Worm (Caenorhabditis elegans) whole organism, L3 larva: Measurements from ENCODE around the gene srw-57.

ENCODE experiments used
- ZK546.5 ChIP-seq: sonication (generic microtip); optimal IDR thresholded peaks from 2 replicates; lab custom pipeline; 2017; ENCODE audit warnings: missing biosample characterization, missing genetic modification characterization
- aly-2 ChIP-seq: fragments of 150-350 bp; optimal IDR thresholded peaks from 2 replicates; lab custom pipeline; 2014; ENCODE audit warnings: missing biosample characterization, missing genetic modification characterization
- ama-1 ChIP-seq: fragments of 150-350 bp; optimal IDR thresholded peaks from 2 replicates; lab custom pipeline; 2018
- ceh-16 ChIP-seq: sonication (generic microtip); optimal IDR thresholded peaks from 2 replicates; lab custom pipeline; 2017; ENCODE audit warnings: missing biosample characterization, missing genetic modification characterization
- ceh-28 ChIP-seq: fragments of 150-350 bp; optimal IDR thresholded peaks from 2 replicates; lab custom pipeline; 2014; ENCODE audit warnings: missing biosample characterization, missing genetic modification reagents, missing genetic modification characterization
- ceh-82 ChIP-seq: fragments of 150-350 bp; optimal IDR thresholded peaks from 2 replicates; lab custom pipeline; 2014; ENCODE audit warnings: missing biosample characterization, missing genetic modification characterization
- ceh-9 ChIP-seq: sonication (generic microtip); optimal IDR thresholded peaks from 2 replicates; lab custom pipeline; 2018; ENCODE audit warnings: missing biosample characterization, missing genetic modification characterization
- daf-12 ChIP-seq: fragments of 150-350 bp; optimal IDR thresholded peaks from 2 replicates; lab custom pipeline; 2014; ENCODE audit warnings: missing biosample characterization, missing genetic modification reagents, missing genetic modification characterization
- egl-27 ChIP-seq: sonication (generic microtip); optimal IDR thresholded peaks from 4 replicates; lab custom pipeline; 2017; ENCODE audit warnings: missing biosample characterization, missing genetic modification reagents, missing genetic modification characterization
- egl-5 ChIP-seq: fragments of 150-350 bp; optimal IDR thresholded peaks from 2 replicates; lab custom pipeline; 2017; ENCODE audit warnings: missing biosample characterization, missing genetic modification reagents, missing genetic modification characterization, inconsistent platforms
- elt-1 ChIP-seq: fragments of 150-350 bp; optimal IDR thresholded peaks from 2 replicates; lab custom pipeline; 2014; ENCODE audit warnings: missing biosample characterization, missing genetic modification characterization
- elt-2 ChIP-seq: sonication (generic microtip); optimal IDR thresholded peaks from 2 replicates; lab custom pipeline; 2016; ENCODE audit warnings: missing genetic modification reagents, mild to moderate bottlenecking, missing genetic modification characterization, missing compliant biosample characterization
- elt-3 ChIP-seq, 3 experiments: fragments of 150-350 bp in 1 of 3; sonication (generic microtip) in 2 of 3; optimal IDR thresholded peaks; 2 replicates in 2 of 3; 4 replicates in 1 of 3; lab custom pipeline; 2014 to 2017; ENCODE audit warnings: missing biosample characterization in 3 of 3, missing genetic modification characterization in 3 of 3
- eor-1 ChIP-seq, 2 experiments: fragments of 150-350 bp; optimal IDR thresholded peaks; 2 replicates each; lab custom pipeline; 2014 to 2018; ENCODE audit warnings: missing biosample characterization in 2 of 2, missing genetic modification characterization in 2 of 2
- fkh-10 ChIP-seq: sonication (generic microtip); optimal IDR thresholded peaks from 2 replicates; lab custom pipeline; 2017; ENCODE audit warnings: missing biosample characterization, missing genetic modification reagents, missing genetic modification characterization
- fkh-2 ChIP-seq: fragments of 150-350 bp; optimal IDR thresholded peaks from 2 replicates; lab custom pipeline; 2014; ENCODE audit warnings: missing biosample characterization, missing genetic modification reagents, missing genetic modification characterization
- fos-1 ChIP-seq: fragments of 150-350 bp; optimal IDR thresholded peaks from 2 replicates; lab custom pipeline; 2014; ENCODE audit warnings: missing biosample characterization, missing genetic modification characterization
- jun-1 ChIP-seq: fragments of 150-350 bp; optimal IDR thresholded peaks from 2 replicates; lab custom pipeline; 2014; ENCODE audit warnings: missing biosample characterization, missing genetic modification reagents, missing genetic modification characterization
- lin-15B ChIP-seq: fragments of 150-350 bp; optimal IDR thresholded peaks from 2 replicates; lab custom pipeline; 2014; ENCODE audit warnings: missing biosample characterization, missing genetic modification characterization
- lin-39 ChIP-seq: fragments of 150-350 bp; optimal IDR thresholded peaks from 2 replicates; lab custom pipeline; 2018; ENCODE audit warnings: missing biosample characterization, missing genetic modification reagents, missing genetic modification characterization
- lsy-12 ChIP-seq: sonication (generic microtip); optimal IDR thresholded peaks from 2 replicates; lab custom pipeline; 2016; ENCODE audit warnings: mild to moderate bottlenecking, missing genetic modification characterization, missing compliant biosample characterization
- mdl-1 ChIP-seq: fragments of 150-350 bp; optimal IDR thresholded peaks from 2 replicates; lab custom pipeline; 2014; ENCODE audit warnings: missing biosample characterization, missing genetic modification characterization
- mml-1 ChIP-seq: fragments of 150-350 bp; sonication (generic microtip); optimal IDR thresholded peaks from 3 replicates; lab custom pipeline; 2014; ENCODE audit warnings: missing biosample characterization, missing genetic modification characterization
- nfya-1 ChIP-seq: sonication (generic microtip); optimal IDR thresholded peaks from 2 replicates; lab custom pipeline; 2017; ENCODE audit warnings: missing genetic modification characterization, mild to moderate bottlenecking, missing compliant biosample characterization, antibody characterized with exemption, moderate library complexity; ENCODE audit not compliant: insufficient read depth
- nhr-11 ChIP-seq: fragments of 150-350 bp; optimal IDR thresholded peaks from 2 replicates; lab custom pipeline; 2014; ENCODE audit warnings: missing biosample characterization, missing genetic modification characterization
- nhr-12 ChIP-seq: fragments of 150-350 bp; optimal IDR thresholded peaks from 2 replicates; lab custom pipeline; 2014; ENCODE audit warnings: missing biosample characterization, missing genetic modification characterization
- nhr-23 ChIP-seq: fragments of 150-350 bp; optimal IDR thresholded peaks from 2 replicates; lab custom pipeline; 2014; ENCODE audit warnings: missing biosample characterization, missing genetic modification reagents, missing genetic modification characterization
- nhr-28 ChIP-seq: fragments of 150-350 bp; optimal IDR thresholded peaks from 2 replicates; lab custom pipeline; 2014; ENCODE audit warnings: missing biosample characterization, missing genetic modification characterization
- nhr-76 ChIP-seq: fragments of 150-350 bp; sonication (generic microtip); optimal IDR thresholded peaks from 5 replicates; lab custom pipeline; 2014; ENCODE audit warnings: missing biosample characterization, missing genetic modification characterization
- nhr-77 ChIP-seq: fragments of 150-350 bp; optimal IDR thresholded peaks from 2 replicates; lab custom pipeline; 2014; ENCODE audit warnings: missing biosample characterization, missing genetic modification characterization
- pha-4 ChIP-seq: fragments of 150-350 bp; optimal IDR thresholded peaks from 2 replicates; lab custom pipeline; 2014; ENCODE audit warnings: missing biosample characterization, missing genetic modification reagents, missing genetic modification characterization
- pqm-1 ChIP-seq: fragments of 150-350 bp; optimal IDR thresholded peaks from 2 replicates; lab custom pipeline; 2017; ENCODE audit warnings: missing biosample characterization, missing genetic modification characterization, inconsistent platforms
- sea-2 ChIP-seq: fragments of 150-350 bp; sonication (generic microtip); optimal IDR thresholded peaks from 4 replicates; lab custom pipeline; 2014; ENCODE audit warnings: missing biosample characterization, missing genetic modification reagents, missing genetic modification characterization
- skn-1 ChIP-seq: fragments of 150-350 bp; optimal IDR thresholded peaks from 2 replicates; lab custom pipeline; 2014; ENCODE audit warnings: missing biosample characterization, missing genetic modification characterization
- tbx-2 ChIP-seq: sonication (generic microtip); optimal IDR thresholded peaks from 2 replicates; lab custom pipeline; 2016; ENCODE audit warnings: mild to moderate bottlenecking, missing genetic modification characterization, missing compliant biosample characterization
- unc-62 ChIP-seq: fragments of 150-350 bp; sonication (generic microtip); optimal IDR thresholded peaks from 4 replicates; lab custom pipeline; 2014; ENCODE audit warnings: missing biosample characterization, missing genetic modification reagents, missing genetic modification characterization
- zag-1 ChIP-seq: fragments of 150-350 bp; optimal IDR thresholded peaks from 2 replicates; lab custom pipeline; 2014; ENCODE audit warnings: missing biosample characterization, missing genetic modification characterization
- ztf-4 ChIP-seq: fragments of 150-350 bp; optimal IDR thresholded peaks from 2 replicates; lab custom pipeline; 2014; ENCODE audit warnings: missing biosample characterization, missing genetic modification characterization

The srw-57 gene

ce11 chrV:15974836-15975235 is 20.0 kb upstream of the srw-57 start, which contains the start of gene sru-22:
sru-22 (minus strand) TSS chrV:15974936.
- TF ChIP-seq fkh-10 (GFP tag; lab: Kevin White, UChicago) (no peak), ama-1 (lab: Kevin White, UChicago) (no peak), egl-5 (tag; lab: Kevin White, UChicago) (no peak), egl-27 (tag; lab: Kevin White, UChicago) (no peak), eor-1 (tag; optimal IDR thresholded peaks at IDR 0.05; lab: Kevin White, UChicago) (no peak), ceh-16 (tag; lab: Kevin White, UChicago) (no peak), nhr-11 (no peak), ceh-82 (tag; lab: Kevin White, UChicago) (no peak), pha-4 (tag; lab: Kevin White, UChicago) (no peak), nfya-1 (tag; lab: Kevin White, UChicago) (no peak), zag-1 (tag; lab: Kevin White, UChicago) (no peak), lin-15B (tag; lab: Kevin White, UChicago) (no peak), lin-39 (tag; lab: Kevin White, UChicago) (no peak), nhr-77 (no peak), aly-2 (tag; lab: Kevin White, UChicago) (no peak), tbx-2 (tag; lab: Kevin White, UChicago) (no peak), skn-1 (tag; lab: Kevin White, UChicago) (no peak), pqm-1 (tag; lab: Kevin White, UChicago) (no peak)

DNA sequence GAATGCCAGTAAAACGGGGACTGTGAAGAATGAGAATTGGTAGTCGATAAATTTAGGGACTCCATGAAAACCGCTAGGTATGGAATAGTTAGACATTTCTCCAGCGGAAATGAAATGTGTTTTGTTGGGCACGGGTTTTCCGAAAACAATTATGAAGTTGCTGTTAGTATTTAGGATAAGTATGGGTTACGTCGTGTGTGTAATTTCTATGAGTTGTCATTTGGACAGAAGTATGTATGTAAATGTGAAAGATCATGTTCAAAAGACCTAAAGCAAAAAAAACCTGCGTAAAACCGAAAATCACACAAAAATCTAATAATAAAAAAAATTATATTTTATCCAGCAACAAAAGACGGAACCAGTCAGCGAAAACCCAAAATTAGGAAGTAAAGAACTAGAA is 17.7 kb upstream of the srw-57 start, which contains the start of gene sru-23:
sru-23 (minus strand) TSS at position 101 of the 400 bp plus-strand sequence.
- TF ChIP-seq nhr-28 (tag; lab: Kevin White, UChicago) (no peak), mdl-1 (tag; lab: Kevin White, UChicago) (no peak), nhr-12 (tag; lab: Kevin White, UChicago) (no peak), lin-39 (tag; lab: Kevin White, UChicago) (no peak), elt-2 (tag; lab: Kevin White, UChicago) (no peak), elt-3 (tag; optimal IDR thresholded peaks at IDR 0.05; lab: Kevin White, UChicago) (no peak), lin-15B (tag; lab: Kevin White, UChicago) (no peak), ceh-9 (tag; lab: Kevin White, UChicago) (no peak), elt-1 (tag; lab: Kevin White, UChicago) (no peak), unc-62 (no peak), fkh-10 (GFP tag; lab: Kevin White, UChicago) (no peak), mml-1 (no peak), ceh-82 (tag; lab: Kevin White, UChicago) (no peak), daf-12 (tag; lab: Kevin White, UChicago) (no peak), sea-2 (GFP tag; lab: Kevin White, UChicago) (no peak), egl-5 (tag; lab: Kevin White, UChicago) (no peak), nhr-76 (tag; lab: Kevin White, UChicago) (no peak), nhr-23 (tag; lab: Kevin White, UChicago) (no peak)

- TF ChIP-seq nhr-76 (tag; lab: Kevin White, UChicago): no peak
- no peak for TF ChIP-seq jun-1 (tag; lab: Kevin White, UChicago)
- TF ChIP-seq lin-39 (tag; lab: Kevin White, UChicago): no peak
- no peak for TF ChIP-seq fos-1 (tag; lab: Kevin White, UChicago)
- TF ChIP-seq fkh-2: no peak
- no peak for TF ChIP-seq ztf-4
- TF ChIP-seq nhr-28 (tag; lab: Kevin White, UChicago): no peak
- TF ChIP-seq lsy-12 (tag; lab: Kevin White, UChicago): no peak
- TF ChIP-seq mdl-1 (tag; lab: Kevin White, UChicago): no peak
- TF ChIP-seq, all 47 proteins: peak for 0
These were observed 16.0 kb upstream of the srw-57 start for ce11 chrV:15970820-15971219.

ce11 chrV:15969653-15970052 is 14.8 kb upstream of the srw-57 start, which contains the start of gene F36G9.7:
F36G9.7 (minus strand) TSS chrV:15969753.
- TF ChIP-seq nhr-23 (tag; lab: Kevin White, UChicago) (no peak), ceh-82 (tag; lab: Kevin White, UChicago) (no peak), ama-1 (lab: Kevin White, UChicago) (no peak), eor-1 (tag; optimal IDR thresholded peaks at IDR 0.05; lab: Kevin White, UChicago) (no peak), ceh-28 (tag; lab: Kevin White, UChicago) (no peak), ZK546.5 (no peak), lin-15B (tag; lab: Kevin White, UChicago) (no peak), pha-4 (tag; lab: Kevin White, UChicago) (no peak), pqm-1 (tag; lab: Kevin White, UChicago) (no peak), elt-3 (tag; optimal IDR thresholded peaks at IDR 0.05; lab: Kevin White, UChicago) (no peak)
